Fruit fly (Drosophila melanogaster) whole organism, adult: ENCODE results near the gene mRpS18B.

ENCODE experiments used
- CG11617 ChIP-seq: fragments of 200-800 bp; sonication (Bioruptor generic); optimal IDR thresholded peaks from 2 replicates; lab custom pipeline; 2017; ENCODE audit warnings: mild to moderate bottlenecking, missing biosample characterization, missing genetic modification reagents, missing genetic modification characterization
- CG12768 ChIP-seq: fragments of 200-800 bp; sonication (Bioruptor generic); optimal IDR thresholded peaks from 2 replicates; lab custom pipeline; 2017; ENCODE audit warnings: missing biosample characterization, missing genetic modification characterization, mild to moderate bottlenecking, moderate library complexity, missing genetic modification reagents
- CG14711 ChIP-seq: fragments of 200-800 bp; sonication (Bioruptor generic); optimal IDR thresholded peaks from 2 replicates; lab custom pipeline; 2018; ENCODE audit warnings: missing biosample characterization, mild to moderate bottlenecking, missing genetic modification characterization, moderate library complexity
- CG1620 ChIP-seq: fragments of 200-800 bp; sonication (Bioruptor generic); optimal IDR thresholded peaks from 2 replicates; lab custom pipeline; 2016; ENCODE audit warnings: missing biosample characterization, missing genetic modification characterization
- CG33017 ChIP-seq: fragments of 200-800 bp; sonication (Bioruptor generic); optimal IDR thresholded peaks from 2 replicates; lab custom pipeline; 2018; ENCODE audit warnings: missing biosample characterization, mild to moderate bottlenecking, missing genetic modification characterization, moderate library complexity
- CG5204 ChIP-seq: fragments of 200-800 bp; sonication (Bioruptor generic); optimal IDR thresholded peaks from 2 replicates; lab custom pipeline; 2016; ENCODE audit warnings: missing biosample characterization, missing genetic modification characterization
- CG7045 ChIP-seq: fragments of 200-800 bp; sonication (Bioruptor generic); optimal IDR thresholded peaks from 2 replicates; lab custom pipeline; 2017; ENCODE audit warnings: missing biosample characterization, mild to moderate bottlenecking, missing genetic modification characterization
- CG7101 ChIP-seq: fragments of 200-800 bp; sonication (Bioruptor generic); optimal IDR thresholded peaks from 2 replicates; lab custom pipeline; 2018; ENCODE audit warnings: missing biosample characterization, mild to moderate bottlenecking, missing genetic modification characterization, moderate library complexity
- Clk ChIP-seq: fragments of 200-800 bp; sonication (Bioruptor generic); optimal IDR thresholded peaks from 2 replicates; lab custom pipeline; 2017; ENCODE audit warnings: missing biosample characterization, missing genetic modification characterization
- Crg-1 ChIP-seq: fragments of 200-800 bp; sonication (Bioruptor generic); optimal IDR thresholded peaks from 2 replicates; lab custom pipeline; 2016; ENCODE audit warnings: missing biosample characterization, missing genetic modification characterization
- Hr96 ChIP-seq: fragments of 200-800 bp; sonication (Bioruptor generic); optimal IDR thresholded peaks from 2 replicates; lab custom pipeline; 2016; ENCODE audit warnings: missing biosample characterization, missing genetic modification characterization
- Mnt ChIP-seq: fragments of 200-800 bp; sonication (Bioruptor generic); optimal IDR thresholded peaks from 2 replicates; lab custom pipeline; 2016; ENCODE audit warnings: missing biosample characterization, mild to moderate bottlenecking, missing genetic modification characterization
- bab1 ChIP-seq: fragments of 200-800 bp; sonication (Bioruptor generic); optimal IDR thresholded peaks from 3 replicates; lab custom pipeline; 2019; ENCODE audit warnings: missing biosample characterization, mild to moderate bottlenecking, missing genetic modification characterization, moderate library complexity
- cic ChIP-seq: fragments of 200-800 bp; sonication (Bioruptor generic); optimal IDR thresholded peaks from 2 replicates; lab custom pipeline; 2017; ENCODE audit warnings: missing biosample characterization, mild to moderate bottlenecking, missing genetic modification characterization, moderate library complexity
- cnc ChIP-seq, 2 experiments: fragments of >200 bp; optimal IDR thresholded peaks; 2 replicates each; lab custom pipeline; 2017
- kay ChIP-seq: fragments of 200-800 bp; sonication (Bioruptor generic); peaks from one replicate; lab custom pipeline; 2016; ENCODE audit warnings: missing biosample characterization, missing genetic modification characterization, borderline replicate concordance
- ovo ChIP-seq: fragments of 200-800 bp; sonication (Bioruptor generic); optimal IDR thresholded peaks from 2 replicates; lab custom pipeline; 2016; ENCODE audit warnings: missing biosample characterization, missing genetic modification characterization
- pad ChIP-seq: fragments of 200-800 bp; sonication (Bioruptor generic); optimal IDR thresholded peaks from 3 replicates; lab custom pipeline; 2017; ENCODE audit warnings: missing biosample characterization, missing genetic modification characterization, mild to moderate bottlenecking, moderate library complexity, missing genetic modification reagents
- tj ChIP-seq: fragments of 200-800 bp; sonication (Bioruptor generic); optimal IDR thresholded peaks from 3 replicates; lab custom pipeline; 2017; ENCODE audit warnings: missing biosample characterization, mild to moderate bottlenecking, missing genetic modification characterization, moderate library complexity
- toe ChIP-seq: fragments of 200-800 bp; sonication (Bioruptor generic); optimal IDR thresholded peaks from 2 replicates; lab custom pipeline; 2016; ENCODE audit warnings: missing biosample characterization, missing genetic modification characterization

Gene mRpS18B

dm6 chr2L:20067928-20068327 lies 29.1 kb downstream of the mRpS18B start:
- TF ChIP-seq cic: no peak
- TF ChIP-seq Hr96 (GFP tag; lab: Kevin White, UChicago): no peak
- TF ChIP-seq CG1620 (GFP tag; lab: Kevin White, UChicago): no peak
- no peak for TF ChIP-seq CG7045 (GFP tag; lab: Kevin White, UChicago)
- no peak for TF ChIP-seq kay (GFP tag; lab: Kevin White, UChicago)
- TF ChIP-seq bab1 (GFP tag; lab: Kevin White, UChicago): no peak

dm6 chr2L:20066233-20066650 lies 30.8 kb downstream of the mRpS18B start, which contains the start of gene bwa:
Gene bwa, plus strand, starts transcription at chr2L:20066391.
- TF ChIP-seq CG14711 (tag; lab: Kevin White, UChicago): peak; percentile 1
- peak; percentile 14 for TF ChIP-seq Mnt (GFP tag; lab: Kevin White, UChicago)
- no peak for TF ChIP-seq pad (GFP tag; lab: Kevin White, UChicago)
- peak; percentile 12 for TF ChIP-seq CG33017 (tag; lab: Kevin White, UChicago)
- peak; percentile 83 for TF ChIP-seq ovo (GFP tag; lab: Kevin White, UChicago)
- TF ChIP-seq Hr96 (GFP tag; lab: Kevin White, UChicago): no peak
- TF ChIP-seq cic: peak; percentile 28

dm6 chr2L:20065516-20065915 lies 31.5 kb downstream of the mRpS18B start, which contains the start of gene vls:
Gene vls, minus strand, starts transcription at chr2L:20065679.
- no peak for TF ChIP-seq CG5204 (GFP tag; lab: Kevin White, UChicago)
- TF ChIP-seq CG14711 (tag; lab: Kevin White, UChicago): peak; percentile 89

dm6 chr2L:20061018-20061657 lies 35.9 kb downstream of the mRpS18B start, which contains the start of the genes barr and lok:
Gene barr, minus strand, starts transcription at chr2L:20061370.
Gene lok, plus strand, starts transcription at chr2L:20061422.
- TF ChIP-seq CG12768 (GFP tag; lab: Kevin White, UChicago): peak; percentile 43
- TF ChIP-seq ovo (GFP tag; lab: Kevin White, UChicago): peak; percentile 47
- peak; percentile 60 for TF ChIP-seq Hr96 (GFP tag; lab: Kevin White, UChicago)
- TF ChIP-seq cnc (optimal IDR thresholded peaks at IDR 0.05; lab: Kevin White, UChicago): no peak
- TF ChIP-seq CG14711 (tag; lab: Kevin White, UChicago): peak; percentile 31
- TF ChIP-seq pad (GFP tag; lab: Kevin White, UChicago): peak; percentile 53
- no peak for TF ChIP-seq Clk (GFP tag; lab: Kevin White, UChicago)
- TF ChIP-seq CG7045 (GFP tag; lab: Kevin White, UChicago): peak; percentile 33
- TF ChIP-seq CG11617 (GFP tag; lab: Kevin White, UChicago): peak; percentile 41
- peak; percentile 10 for TF ChIP-seq CG33017 (tag; lab: Kevin White, UChicago)
- no peak for TF ChIP-seq kay (GFP tag; lab: Kevin White, UChicago)
- no peak for TF ChIP-seq bab1 (GFP tag; lab: Kevin White, UChicago)
- no peak for TF ChIP-seq CG5204 (GFP tag; lab: Kevin White, UChicago)
- TF ChIP-seq Mnt (GFP tag; lab: Kevin White, UChicago): peak; percentile 26
- peak; percentile 39 for TF ChIP-seq Crg-1 (GFP tag; lab: Kevin White, UChicago)
- peak; percentile 83 for TF ChIP-seq toe (GFP tag; lab: Kevin White, UChicago)
- peak; percentile 42 for TF ChIP-seq CG7101
- peak; percentile 41 for TF ChIP-seq tj (GFP tag; lab: Kevin White, UChicago)
- TF ChIP-seq CG1620 (GFP tag; lab: Kevin White, UChicago): peak; percentile 64
- TF ChIP-seq cic: no peak

- TF ChIP-seq cnc (optimal IDR thresholded peaks at IDR 0.05; lab: Kevin White, UChicago) (no peak), CG14711 (tag; lab: Kevin White, UChicago) (no peak), cic (no peak), kay (GFP tag; lab: Kevin White, UChicago) (no peak), Hr96 (GFP tag; lab: Kevin White, UChicago) (no peak), CG7101 (no peak), Crg-1 (GFP tag; lab: Kevin White, UChicago) (no peak), ovo (GFP tag; lab: Kevin White, UChicago) (no peak), CG11617 (GFP tag; lab: Kevin White, UChicago) (no peak), Clk (GFP tag; lab: Kevin White, UChicago) (no peak), CG12768 (GFP tag; lab: Kevin White, UChicago) (no peak), tj (GFP tag; lab: Kevin White, UChicago) (no peak), bab1 (GFP tag; lab: Kevin White, UChicago) (no peak), CG33017 (tag; lab: Kevin White, UChicago) (no peak), toe (GFP tag; lab: Kevin White, UChicago) (no peak), pad (GFP tag; lab: Kevin White, UChicago) (no peak)
These were observed 39.7 kb downstream of the mRpS18B start for dm6 chr2L:20057391-20057790.

- TF ChIP-seq bab1 (GFP tag; lab: Kevin White, UChicago) (no peak), cic (no peak), CG33017 (tag; lab: Kevin White, UChicago) (no peak), cnc (optimal IDR thresholded peaks at IDR 0.05; lab: Kevin White, UChicago) (no peak), kay (GFP tag; lab: Kevin White, UChicago) (no peak), Hr96 (GFP tag; lab: Kevin White, UChicago) (no peak), toe (GFP tag; lab: Kevin White, UChicago) (no peak), CG11617 (GFP tag; lab: Kevin White, UChicago) (no peak)
These were observed 45.7 kb downstream of the mRpS18B start for dm6 chr2L:20051172-20051893.
